Worm (Caenorhabditis elegans) whole organism, midembryonic: ENCODE data around the gene AH10.4.

ENCODE experiments used
- flt-1 ChIP-seq: fragments of 200-800 bp; sonication (Bioruptor generic); IDR thresholded peaks from 2 replicates; pipeline ENCODE4 v1.3.6; 2022; ENCODE audit warnings: missing genetic modification characterization, missing compliant biosample characterization
- ref-1 ChIP-seq: fragments of 200-800 bp; sonication (Bioruptor generic); conservative IDR thresholded peaks from 2 replicates; pipeline ENCODE4 v1.3.6; 2022; ENCODE audit warnings: missing genetic modification reagents, missing genetic modification characterization, missing compliant biosample characterization

DNA sequence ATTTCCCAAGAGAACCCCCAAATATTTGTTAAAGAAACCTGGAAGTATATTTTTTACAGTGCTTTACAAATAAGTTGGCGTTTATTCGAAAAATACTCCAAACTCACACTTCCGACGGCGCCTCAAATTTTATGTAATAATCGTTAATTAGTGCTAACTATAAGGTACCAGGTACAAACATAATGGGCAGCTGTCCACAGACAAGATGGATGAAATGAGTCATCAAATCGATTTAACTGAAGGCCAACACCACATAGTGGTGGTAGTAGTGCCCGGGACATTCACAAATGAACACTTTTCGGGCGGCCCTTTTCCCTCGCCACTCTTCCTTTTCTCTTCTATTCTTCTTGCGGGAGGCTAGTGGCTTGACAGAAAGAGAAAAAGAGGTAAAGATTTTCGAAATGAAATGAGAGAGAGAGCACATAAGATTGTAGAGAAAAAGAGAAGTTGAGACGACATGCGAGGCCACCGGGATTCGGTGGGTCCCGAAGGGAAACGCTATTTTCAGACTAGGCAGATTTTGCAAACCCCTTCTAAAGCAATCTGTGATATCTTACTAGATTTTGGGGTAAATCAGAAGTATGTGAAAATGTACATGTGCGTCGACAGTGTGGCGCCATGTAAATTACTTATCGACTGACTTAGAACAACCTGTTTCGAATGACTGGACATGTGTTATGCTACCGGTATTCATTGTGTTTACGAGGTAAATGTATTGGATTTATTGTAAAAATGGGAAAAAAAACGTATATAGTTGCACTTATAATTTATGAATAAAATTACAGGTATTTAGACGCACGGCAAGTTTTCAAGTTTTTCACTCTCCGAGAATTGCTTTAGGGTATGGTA lies 1.8 kb upstream of the AH10.4 start:
- TF ChIP-seq flt-1 (GFP tag; lab: Robert Waterston, UW) = no peak
- no peak for TF ChIP-seq ref-1 (GFP tag; lab: Robert Waterston, UW)
